Fruit fly (Drosophila melanogaster) whole organism, embryonic: ENCODE results near the gene CG13085.

Source experiments
- CG8359 ChIP-seq: fragments of 200-800 bp; sonication (Bioruptor generic); optimal IDR thresholded peaks from 2 replicates; lab custom pipeline; 2017; ENCODE audit warnings: missing biosample characterization, mild to moderate bottlenecking, missing genetic modification characterization, borderline replicate concordance
- Poxn ChIP-seq: fragments of 200-800 bp; sonication (Bioruptor generic); IDR thresholded peaks from 2 replicates; pipeline ENCODE4 v1.3.6; 2022; ENCODE audit warnings: missing biosample characterization, missing genetic modification characterization
- pan ChIP-seq, 4 experiments: fragments of >200 bp in 3 of 4; fragments of 200-800 bp in 1 of 4; sonication (Bioruptor generic) in 1 of 4; optimal IDR thresholded peaks in 3 of 4; IDR thresholded peaks in 1 of 4; 2 replicates each; pipeline versions ENCODE4 v1.3.6 to Lab custom; 2017 to 2022; ENCODE audit warnings: missing biosample characterization in 2 of 4, missing genetic modification characterization in 2 of 4, mixed read lengths in 1 of 4

DNA sequence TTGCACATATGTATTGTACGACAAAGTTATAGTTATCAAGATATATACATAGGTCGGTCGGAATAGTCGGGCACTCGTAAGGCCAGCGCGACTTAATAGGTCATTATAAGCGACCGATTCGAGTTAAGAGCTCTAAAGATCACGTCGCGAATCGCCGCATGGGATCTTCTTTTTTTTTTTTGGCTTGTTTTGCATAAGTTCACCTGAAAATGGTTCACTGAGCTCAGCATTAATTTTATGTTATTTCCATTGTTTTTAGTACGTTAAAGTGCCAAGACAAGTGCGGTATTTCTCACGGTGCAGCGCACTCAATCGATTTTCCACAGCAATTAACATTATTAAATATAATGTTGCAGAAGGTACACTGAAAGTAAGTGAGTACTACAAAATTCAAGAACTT is 17.5 kb downstream of the CG13085 start:
- TF ChIP-seq Poxn (no peak), pan (optimal IDR thresholded peaks at IDR 0.05; lab: Kevin White, UChicago) (no peak), pan (GFP tag; optimal IDR thresholded peaks at IDR 0.05 in 1 of 2, IDR thresholded peaks at IDR 0.05 in 1 of 2) (no peak), CG8359 (GFP tag; lab: Kevin White, UChicago) (no peak)
